Worm (Caenorhabditis elegans) whole organism, young adult: ENCODE results near the gene srw-98.

Source experiments
- B0261.1 ChIP-seq: sonication (generic microtip); optimal IDR thresholded peaks from 2 replicates; lab custom pipeline; 2016; ENCODE audit warnings: mild to moderate bottlenecking, missing genetic modification characterization, moderate library complexity, missing compliant biosample characterization
- B0336.3 ChIP-seq: fragments of 200-800 bp; sonication (Bioruptor generic); IDR thresholded peaks from 2 replicates; pipeline ENCODE4 v1.3.6; 2022; ENCODE audit warnings: missing genetic modification characterization, missing compliant biosample characterization
- F22D6.2 ChIP-seq: sonication (generic microtip); optimal IDR thresholded peaks from 2 replicates; lab custom pipeline; 2016; ENCODE audit warnings: mild to moderate bottlenecking, missing genetic modification characterization, missing compliant biosample characterization
- F57C9.4 ChIP-seq: sonication (generic microtip); optimal IDR thresholded peaks from 2 replicates; lab custom pipeline; 2017; ENCODE audit warnings: mild to moderate bottlenecking, missing genetic modification characterization, missing compliant biosample characterization
- K11D2.4 ChIP-seq: fragments of 200-800 bp; sonication (Bioruptor generic); IDR thresholded peaks from 2 replicates; pipeline ENCODE4 v1.3.6; 2022; ENCODE audit warnings: missing genetic modification reagents, missing genetic modification characterization, missing compliant biosample characterization
- K12H6.12 ChIP-seq: fragments of 200-800 bp; sonication (Bioruptor generic); optimal IDR thresholded peaks from 2 replicates; lab custom pipeline; 2018; ENCODE audit warnings: mild to moderate bottlenecking, missing genetic modification characterization, missing compliant biosample characterization
- Y53F4B.3 ChIP-seq: fragments of 200-800 bp; sonication (Bioruptor generic); IDR thresholded peaks from 2 replicates; pipeline ENCODE4 v1.3.6; 2022; ENCODE audit warnings: missing genetic modification reagents, missing genetic modification characterization, missing compliant biosample characterization
- Y67H2A.10 ChIP-seq: fragments of 200-800 bp; sonication (Bioruptor generic); conservative IDR thresholded peaks from 2 replicates; pipeline ENCODE4 v1.3.6; 2022; ENCODE audit warnings: missing genetic modification reagents, missing genetic modification characterization, missing compliant biosample characterization
- Y79H2A.3 ChIP-seq: fragments of 200-800 bp; sonication (Bioruptor generic); conservative IDR thresholded peaks from 2 replicates; pipeline ENCODE4 v1.3.6; 2022; ENCODE audit warnings: missing genetic modification reagents, missing genetic modification characterization, missing compliant biosample characterization
- Y95B8A.8 ChIP-seq: fragments of 200-800 bp; sonication (Bioruptor generic); IDR thresholded peaks from 2 replicates; pipeline ENCODE4 v1.3.6; 2022; ENCODE audit warnings: missing genetic modification reagents, missing genetic modification characterization, missing compliant biosample characterization
- ZK185.1 ChIP-seq: sonication (generic microtip); optimal IDR thresholded peaks from 2 replicates; lab custom pipeline; 2016; ENCODE audit warnings: mild to moderate bottlenecking, missing genetic modification characterization, missing compliant biosample characterization; ENCODE audit not compliant: poor library complexity, severe bottlenecking
- ama-1 ChIP-seq, 3 experiments: fragments of 150-350 bp in 1 of 3; sonication (generic microtip) in 2 of 3; optimal IDR thresholded peaks; 2 replicates each; lab custom pipeline; 2014 to 2018; ENCODE audit warnings: missing biosample characterization in 2 of 3, missing genetic modification characterization in 2 of 3, missing genetic modification reagents in 2 of 3
- atf-7 ChIP-seq: sonication (generic microtip); optimal IDR thresholded peaks from 2 replicates; lab custom pipeline; 2017; ENCODE audit warnings: mild to moderate bottlenecking, missing genetic modification characterization, missing compliant biosample characterization
- attf-3 ChIP-seq: fragments of 200-800 bp; sonication (Bioruptor generic); conservative IDR thresholded peaks from 2 replicates; pipeline ENCODE4 v1.3.6; 2022; ENCODE audit warnings: missing genetic modification reagents, missing genetic modification characterization, missing compliant biosample characterization
- bed-1 ChIP-seq: fragments of 200-800 bp; sonication (Bioruptor generic); IDR thresholded peaks from 2 replicates; pipeline ENCODE4 v1.3.6; 2022; ENCODE audit warnings: missing genetic modification reagents, missing genetic modification characterization, missing compliant biosample characterization
- bed-2 ChIP-seq: fragments of 200-800 bp; sonication (Bioruptor generic); IDR thresholded peaks from 2 replicates; pipeline ENCODE4 v1.3.6; 2022; ENCODE audit warnings: missing genetic modification reagents, missing genetic modification characterization, missing compliant biosample characterization
- ccch-3 ChIP-seq: fragments of 200-800 bp; sonication (Bioruptor generic); optimal IDR thresholded peaks from 2 replicates; lab custom pipeline; 2018; ENCODE audit warnings: mild to moderate bottlenecking, missing genetic modification characterization, missing compliant biosample characterization
- ceh-27 ChIP-seq: fragments of 200-800 bp; sonication (Bioruptor generic); optimal IDR thresholded peaks from 2 replicates; lab custom pipeline; 2018; ENCODE audit warnings: mild to moderate bottlenecking, missing genetic modification characterization, moderate library complexity, missing compliant biosample characterization
- ceh-58 ChIP-seq: fragments of 200-800 bp; sonication (Bioruptor generic); IDR thresholded peaks from 2 replicates; pipeline ENCODE4 v1.3.6; 2022; ENCODE audit warnings: missing genetic modification characterization, missing compliant biosample characterization
- die-1 ChIP-seq: sonication (generic microtip); optimal IDR thresholded peaks from 2 replicates; lab custom pipeline; 2016; ENCODE audit warnings: missing genotype, mild to moderate bottlenecking, missing genetic modification characterization, missing compliant biosample characterization
- dox-1 ChIP-seq: fragments of 200-800 bp; sonication (Bioruptor generic); IDR thresholded peaks from 2 replicates; pipeline ENCODE4 v1.3.6; 2022; ENCODE audit warnings: missing genetic modification reagents, missing genetic modification characterization, missing compliant biosample characterization
- fkh-3 ChIP-seq: sonication (generic microtip); optimal IDR thresholded peaks from 2 replicates; lab custom pipeline; 2016; ENCODE audit warnings: mild to moderate bottlenecking, missing genetic modification characterization, missing compliant biosample characterization
- him-1 ChIP-seq: sonication (generic microtip); optimal IDR thresholded peaks from 2 replicates; lab custom pipeline; 2016; ENCODE audit warnings: missing genotype, missing genetic modification reagents, missing genetic modification characterization, missing compliant biosample characterization
- hlh-12 ChIP-seq: sonication (generic microtip); optimal IDR thresholded peaks from 2 replicates; lab custom pipeline; 2016; ENCODE audit warnings: missing genetic modification characterization, missing compliant biosample characterization
- hsf-1 ChIP-seq: fragments of 200-800 bp; sonication (Bioruptor generic); IDR thresholded peaks from 2 replicates; pipeline ENCODE4 v1.3.6; 2022; ENCODE audit warnings: missing genetic modification reagents, missing genetic modification characterization, missing compliant biosample characterization
- lsl-1 ChIP-seq: fragments of 200-800 bp; sonication (Bioruptor generic); optimal IDR thresholded peaks from 2 replicates; lab custom pipeline; 2018; ENCODE audit warnings: mild to moderate bottlenecking, missing genetic modification characterization, moderate library complexity, missing compliant biosample characterization
- lsy-27 ChIP-seq: sonication (generic microtip); optimal IDR thresholded peaks from 2 replicates; lab custom pipeline; 2017; ENCODE audit warnings: missing genetic modification characterization, mild to moderate bottlenecking, missing compliant biosample characterization, antibody characterized with exemption, missing genotype, borderline replicate concordance; ENCODE audit not compliant: insufficient read depth
- madf-3 ChIP-seq: fragments of 200-800 bp; sonication (Bioruptor generic); IDR thresholded peaks from 2 replicates; pipeline ENCODE4 v1.3.6; 2022; ENCODE audit warnings: missing genetic modification reagents, missing genetic modification characterization, missing compliant biosample characterization
- mcd-1 ChIP-seq: fragments of 200-800 bp; sonication (Bioruptor generic); IDR thresholded peaks from 2 replicates; pipeline ENCODE4 v1.3.6; 2022; ENCODE audit warnings: missing genetic modification reagents, missing genetic modification characterization, missing compliant biosample characterization
- mel-28 ChIP-seq: sonication (generic microtip); optimal IDR thresholded peaks from 2 replicates; lab custom pipeline; 2016; ENCODE audit warnings: borderline replicate concordance, mild to moderate bottlenecking, missing genetic modification characterization, missing compliant biosample characterization
- mes-4 ChIP-seq: sonication (generic microtip); optimal IDR thresholded peaks from 2 replicates; lab custom pipeline; 2016; ENCODE audit warnings: missing genotype, missing genetic modification characterization, missing compliant biosample characterization
- mxl-1 ChIP-seq: sonication (generic microtip); optimal IDR thresholded peaks from 2 replicates; lab custom pipeline; 2016; ENCODE audit warnings: missing genetic modification characterization, missing compliant biosample characterization
- nhr-120 ChIP-seq: fragments of 200-800 bp; sonication (Bioruptor generic); IDR thresholded peaks from 2 replicates; pipeline ENCODE4 v1.3.6; 2022; ENCODE audit warnings: missing genetic modification characterization, missing compliant biosample characterization
- nhr-80 ChIP-seq: sonication (generic microtip); optimal IDR thresholded peaks from 2 replicates; lab custom pipeline; 2016; ENCODE audit warnings: missing genetic modification characterization, missing compliant biosample characterization
- sptf-2 ChIP-seq: fragments of 200-800 bp; sonication (Bioruptor generic); optimal IDR thresholded peaks from 2 replicates; lab custom pipeline; 2018; ENCODE audit warnings: mild to moderate bottlenecking, missing genetic modification characterization, missing compliant biosample characterization
- tbp1 ChIP-seq: fragments of 200-800 bp; sonication (Bioruptor generic); optimal IDR thresholded peaks from 2 replicates; lab custom pipeline; 2018; ENCODE audit warnings: mild to moderate bottlenecking, missing genetic modification characterization, missing compliant biosample characterization
- tlf-1 ChIP-seq: fragments of 200-800 bp; sonication (Bioruptor generic); optimal IDR thresholded peaks from 2 replicates; lab custom pipeline; 2018; ENCODE audit warnings: mild to moderate bottlenecking, missing genetic modification characterization, missing compliant biosample characterization
- unc-130 ChIP-seq: sonication (generic microtip); optimal IDR thresholded peaks from 2 replicates; lab custom pipeline; 2016; ENCODE audit warnings: missing genetic modification reagents, missing genetic modification characterization, missing compliant biosample characterization
- ztf-22 ChIP-seq: fragments of 200-800 bp; sonication (Bioruptor generic); optimal IDR thresholded peaks from 2 replicates; lab custom pipeline; 2018; ENCODE audit warnings: mild to moderate bottlenecking, missing genetic modification characterization, moderate library complexity, missing compliant biosample characterization

Gene srw-98

DNA sequence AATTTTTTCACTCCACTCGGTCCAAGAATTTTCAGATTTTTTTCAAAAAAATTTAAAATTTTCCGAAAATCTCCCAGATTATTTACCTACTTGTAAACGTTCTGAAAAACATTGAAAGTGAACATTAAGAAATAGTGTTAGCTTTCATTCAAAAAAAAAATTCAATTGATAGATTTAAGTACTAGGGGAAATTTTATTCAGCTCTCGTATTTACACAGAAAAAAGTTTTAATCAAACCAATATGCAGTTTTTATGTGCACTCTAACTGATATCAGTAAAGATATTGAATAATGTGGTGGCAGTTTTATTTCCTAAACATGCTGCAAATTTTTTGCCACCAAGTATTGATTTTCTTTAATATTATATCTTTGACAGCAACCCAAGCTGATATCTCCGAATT lies 9.9 kb downstream of the srw-98 start, which contains the start of gene irld-42:
TSS of gene irld-42 (plus strand) at position 301 of the 400 bp plus-strand sequence.
- TF ChIP-seq Y53F4B.3 (GFP tag; lab: Robert Waterston, UW) (no peak), madf-3 (GFP tag; lab: Robert Waterston, UW) (no peak), mxl-1 (no peak), fkh-3 (tag; lab: Kevin White, UChicago) (no peak), ceh-27 (GFP tag; lab: Kevin White, UChicago) (no peak)

DNA sequence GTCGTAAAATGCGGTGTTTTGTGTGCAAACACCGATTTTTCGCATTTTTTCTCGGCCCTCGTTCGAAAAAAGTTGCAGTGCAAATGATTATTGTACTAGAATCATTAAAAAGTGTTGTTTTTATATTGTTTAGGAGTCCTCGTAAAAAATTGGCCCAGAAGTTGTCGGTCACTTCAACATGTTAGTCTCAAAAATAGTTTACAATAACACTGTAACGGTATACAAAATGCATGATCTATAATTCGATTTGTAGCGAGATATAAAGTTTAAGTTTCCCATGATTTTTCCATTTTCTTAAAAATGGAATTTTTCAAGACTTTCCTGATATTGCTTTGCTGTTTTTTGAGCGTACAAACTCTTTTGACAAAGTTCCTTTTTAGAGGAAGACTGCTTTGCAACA lies 11.2 kb downstream of the srw-98 start, which contains the start of gene K04F1.8:
TSS of gene K04F1.8 (plus strand) at position 301 of the 400 bp plus-strand sequence.
- TF ChIP-seq lsy-27 (tag; lab: Kevin White, UChicago) (no peak), fkh-3 (tag; lab: Kevin White, UChicago) (no peak), nhr-80 (tag; lab: Kevin White, UChicago) (no peak), sptf-2 (GFP tag; lab: Kevin White, UChicago) (no peak), K12H6.12 (no peak), hlh-12 (no peak), tbp1 (GFP tag; lab: Kevin White, UChicago) (no peak), attf-3 (GFP tag; lab: Robert Waterston, UW) (no peak), ama-1 (optimal IDR thresholded peaks at IDR 0.05; lab: Kevin White, UChicago) (no peak), ama-1 (GFP tag; optimal IDR thresholded peaks at IDR 0.05; lab: Kevin White, UChicago) (no peak), atf-7 (tag; lab: Kevin White, UChicago) (no peak), dox-1 (no peak), bed-1 (no peak), hsf-1 (no peak), mes-4 (tag; lab: Kevin White, UChicago) (no peak), ceh-58 (GFP tag; lab: Robert Waterston, UW) (no peak), K11D2.4 (no peak), ccch-3 (no peak), ZK185.1 (no peak), lsl-1 (GFP tag; lab: Kevin White, UChicago) (no peak), B0261.1 (no peak)

DNA sequence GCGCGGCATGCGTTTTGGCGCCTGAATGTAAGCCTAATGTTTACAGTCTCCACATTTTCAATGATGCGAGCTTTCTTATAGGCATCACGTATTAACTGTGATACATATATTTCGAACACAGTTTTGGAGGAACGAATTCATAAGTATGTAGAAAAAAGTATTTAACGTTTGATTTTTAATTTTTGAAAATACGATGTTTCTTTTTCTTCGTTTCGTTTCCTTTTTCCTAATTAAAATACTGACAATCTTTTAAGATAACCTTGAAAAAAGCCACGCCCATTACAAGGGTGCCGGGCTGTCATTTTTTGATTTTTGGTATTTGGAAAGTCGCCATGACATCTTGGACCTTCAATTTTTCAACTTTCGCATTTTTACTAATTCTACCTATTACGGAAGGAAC lies 13.2 kb downstream of the srw-98 start, which contains the start of gene K04F1.9:
TSS of gene K04F1.9 (plus strand) at position 301 of the 400 bp plus-strand sequence.
- no peak for TF ChIP-seq Y67H2A.10
- no peak for TF ChIP-seq tlf-1 (GFP tag; lab: Kevin White, UChicago)
- no peak for TF ChIP-seq mel-28 (tag; lab: Kevin White, UChicago)
- no peak for TF ChIP-seq die-1 (tag; lab: Kevin White, UChicago)
- no peak for TF ChIP-seq Y95B8A.8 (GFP tag; lab: Robert Waterston, UW)
- no peak for TF ChIP-seq F22D6.2 (tag; lab: Kevin White, UChicago)
- TF ChIP-seq B0336.3 (GFP tag; lab: Robert Waterston, UW): no peak
- no peak for TF ChIP-seq bed-2 (GFP tag; lab: Robert Waterston, UW)
- no peak for TF ChIP-seq ztf-22 (GFP tag; lab: Kevin White, UChicago)
- TF ChIP-seq mcd-1 (GFP tag; lab: Robert Waterston, UW): no peak
- no peak for TF ChIP-seq F57C9.4 (tag; lab: Kevin White, UChicago)

ce11 chrV:1662270-1662669 lies 15.9 kb downstream of the srw-98 start, which contains the start of gene irld-40:
irld-40 (plus strand) TSS chrV:1662570.
- no peak for TF ChIP-seq nhr-120
- TF ChIP-seq Y79H2A.3 (GFP tag; lab: Robert Waterston, UW): no peak
- 0 out of 2 replicates have a peak, but pooled peaks have one; percentile 32 for TF ChIP-seq hsf-1
- TF ChIP-seq unc-130 (GFP tag; lab: Kevin White, UChicago): no peak
- TF ChIP-seq tlf-1 (GFP tag; lab: Kevin White, UChicago): no peak
- no peak for TF ChIP-seq him-1 (tag; lab: Kevin White, UChicago)
- TF ChIP-seq, all 124 proteins: peak for 1
